Comparison of ENCODE assay signal across 1 fruit fly cellular context in the genomic region with DNA sequence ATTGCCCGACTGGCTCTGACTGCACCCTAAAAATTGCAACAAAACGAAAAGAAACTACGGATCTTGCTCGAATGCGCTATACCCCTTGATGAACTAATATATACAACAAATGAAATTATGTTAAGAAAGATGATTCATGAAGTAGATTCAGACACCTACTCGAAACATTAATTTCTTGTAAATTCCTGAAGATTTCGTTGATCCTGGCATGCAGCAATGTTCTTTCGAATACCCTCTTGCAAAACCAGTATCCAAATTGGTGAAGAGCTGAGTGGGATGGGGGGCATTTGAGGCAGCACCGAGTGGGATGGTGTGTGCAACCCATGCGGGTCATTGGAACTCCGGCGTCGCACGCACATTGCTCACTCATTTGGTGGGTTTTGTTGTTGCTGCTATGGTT.
TF ChIP-seq lines count a peak whose summit lies in the region.

No protein-coding gene starts in this region.

TF ChIP-seq in whole organism, embryonic, 481 proteins besides CTCF, POLR2A, EP300 and RAD21 (continued from another document):
- TF ChIP-seq CG6175 (GFP tag; IDR thresholded peaks at IDR 0.05; lab: Robert Waterston, UW) (no peak), dmrt11E (tag; optimal IDR thresholded peaks at IDR 0.05; lab: Kevin White, UChicago) (no peak), lbe (GFP tag; optimal IDR thresholded peaks at IDR 0.05; lab: Kevin White, UChicago) (peak; percentile 96), Neu2 (GFP tag; optimal IDR thresholded peaks at IDR 0.05; lab: Kevin White, UChicago; ENCODE audit: borderline replicate concordance) (no peak), caup (GFP tag; optimal IDR thresholded peaks at IDR 0.05; lab: Kevin White, UChicago; ENCODE audit: severe bottlenecking) (no peak), sob (GFP tag; IDR thresholded peaks at IDR 0.05; lab: Robert Waterston, UW) (no peak), nom (GFP tag; optimal IDR thresholded peaks at IDR 0.05; lab: Kevin White, UChicago) (peak; percentile 61), CG11247 (GFP tag; IDR thresholded peaks at IDR 0.05; lab: Robert Waterston, UW) (0 out of 2 replicates have a peak, but pooled peaks have one; percentile 8), slbo (GFP tag; IDR thresholded peaks at IDR 0.05; lab: Robert Waterston, UW) (0 out of 2 replicates have a peak, but pooled peaks have one; percentile 10), bowl (GFP tag; IDR thresholded peaks at IDR 0.05; lab: Robert Waterston, UW) (no peak), CG9876 (GFP tag; optimal IDR thresholded peaks at IDR 0.05; lab: Kevin White, UChicago) (no peak), CG17802 (tag; optimal IDR thresholded peaks at IDR 0.05; lab: Kevin White, UChicago) (no peak), tgo (GFP tag; IDR thresholded peaks at IDR 0.05; lab: Robert Waterston, UW) (peak; percentile 37; the same call in 1 of the 3 replicates), run (tag; optimal IDR thresholded peaks at IDR 0.05; lab: Kevin White, UChicago) (no peak), Scr (GFP tag; IDR thresholded peaks at IDR 0.05; lab: Robert Waterston, UW; ENCODE audit: partially characterized antibody) (no peak), sisA (GFP tag; IDR thresholded peaks at IDR 0.05; lab: Robert Waterston, UW) (no peak), CG7928 (GFP tag; optimal IDR thresholded peaks at IDR 0.05; lab: Kevin White, UChicago) (no peak), Mes4 (GFP tag; optimal IDR thresholded peaks at IDR 0.05; lab: Kevin White, UChicago) (no peak), vnd (GFP tag; IDR thresholded peaks at IDR 0.05; lab: Robert Waterston, UW; ENCODE audit: partially characterized antibody) (no peak), GATAe (GFP tag; conservative IDR thresholded peaks at IDR 0.05; lab: Robert Waterston, UW) (no peak), CG32532 (GFP tag; IDR thresholded peaks at IDR 0.05; lab: Robert Waterston, UW) (no peak), NK7.1 (GFP tag; optimal IDR thresholded peaks at IDR 0.05; lab: Kevin White, UChicago) (no peak), esg (GFP tag; conservative IDR thresholded peaks at IDR 0.05; lab: Robert Waterston, UW) (0 out of 2 replicates have a peak, but pooled peaks have one; percentile 24), CG7839 (tag; optimal IDR thresholded peaks at IDR 0.05; lab: Kevin White, UChicago) (no peak), wor (GFP tag; IDR thresholded peaks at IDR 0.05; lab: Robert Waterston, UW) (no peak), CG10366 (GFP tag; IDR thresholded peaks at IDR 0.05; lab: Robert Waterston, UW) (peak; percentile 14; the same call in 1 of the 2 replicates)
